Fruit fly (Drosophila melanogaster): ENCODE data around the gene CG7304.

DNA sequence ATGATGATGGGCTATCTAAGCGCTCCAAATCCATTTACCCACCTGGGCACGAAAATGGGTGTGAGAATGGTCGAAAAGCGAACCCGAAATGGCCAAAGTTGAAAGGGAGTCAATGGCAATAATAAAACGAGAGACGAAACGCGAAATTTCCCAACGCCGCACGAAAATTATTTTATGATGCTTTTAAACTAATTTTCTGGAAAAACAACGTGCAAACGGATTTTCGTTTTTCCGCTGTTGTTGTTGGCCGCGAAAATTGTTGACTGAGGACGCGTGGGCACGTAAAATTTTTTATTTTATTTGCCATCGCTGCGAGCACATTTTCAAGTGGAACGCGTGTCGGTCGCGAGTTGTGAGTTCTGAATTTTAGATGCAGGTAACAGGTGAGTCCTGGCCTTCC is 31.6 kb downstream of the CG7304 start:
- TF ChIP-seq h (optimal IDR thresholded peaks at IDR 0.05), result no peak
- TF ChIP-seq psq (optimal IDR thresholded peaks at IDR 0.05), result no peak
- TF ChIP-seq Myc (optimal IDR thresholded peaks at IDR 0.05), result no peak
- no peak for TF ChIP-seq ttk (optimal IDR thresholded peaks at IDR 0.05)
- no peak for TF ChIP-seq insv (optimal IDR thresholded peaks at IDR 0.05)

Data from Kc167 (cell line).